Fruit fly (Drosophila melanogaster): ENCODE results near the gene CG14669.

CG14669 gene

DNA sequence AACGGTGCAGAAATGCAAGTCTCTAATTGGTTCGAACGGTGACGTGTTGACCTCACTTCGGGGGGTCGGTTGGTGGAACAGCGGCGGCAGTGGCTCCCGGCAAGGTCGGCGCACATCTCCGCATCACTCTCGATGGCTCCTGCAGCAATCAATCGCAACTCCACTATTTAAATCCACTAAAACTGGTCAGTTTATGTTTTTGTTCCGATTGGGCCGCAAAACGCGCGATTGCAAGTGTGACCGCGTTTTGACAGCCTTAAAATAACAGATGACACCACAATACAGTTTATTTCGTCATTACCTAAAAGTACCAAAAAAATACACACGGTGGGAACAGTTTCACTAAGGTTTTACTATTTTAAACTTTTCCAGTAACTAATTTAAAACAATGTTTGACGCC, 50.2 kb downstream of the CG14669 start, which contains the start of gene PEK:
Gene PEK, minus strand, starts transcription at position 273 of the 400 bp plus-strand sequence.
- TF ChIP-seq achi (GFP tag; optimal IDR thresholded peaks at IDR 0.05) (no peak), vri (GFP tag; optimal IDR thresholded peaks at IDR 0.05) (peak; percentile 44), svp (GFP tag) (peak; percentile 76)

- TF ChIP-seq vri (GFP tag; optimal IDR thresholded peaks at IDR 0.05) (no peak), CG32006 (GFP tag; optimal IDR thresholded peaks at IDR 0.05) (no peak), ss (GFP tag; optimal IDR thresholded peaks at IDR 0.05) (peak; percentile 66 to 86), CG34406 (GFP tag; optimal IDR thresholded peaks at IDR 0.05) (peak; percentile 60), Eip78C (GFP tag) (peak; percentile 92), CG7368 (GFP tag; optimal IDR thresholded peaks at IDR 0.05) (peak; percentile 68), CG11902 (GFP tag; optimal IDR thresholded peaks at IDR 0.05) (no peak), Sox14 (GFP tag; optimal IDR thresholded peaks at IDR 0.05) (peak; percentile 52), Ets21C (GFP tag; optimal IDR thresholded peaks at IDR 0.05) (no peak), spab (GFP tag; optimal IDR thresholded peaks at IDR 0.05) (no peak), Hr4 (GFP tag; optimal IDR thresholded peaks at IDR 0.05) (no peak), Gug (GFP tag; IDR thresholded peaks at IDR 0.05) (no peak), lz (GFP tag; optimal IDR thresholded peaks at IDR 0.05) (peak; percentile 72), CG6276 (GFP tag; optimal IDR thresholded peaks at IDR 0.05) (no peak), CG10631 (GFP tag; optimal IDR thresholded peaks at IDR 0.05) (no peak), dsx (GFP tag; optimal IDR thresholded peaks at IDR 0.05; ENCODE audit: poor library complexity, severe bottlenecking) (peak; percentile 74), CG16779 (tag; optimal IDR thresholded peaks at IDR 0.05) (no peak), CG6854 (GFP tag; optimal IDR thresholded peaks at IDR 0.05) (peak; percentile 93), CG3919 (GFP tag; optimal IDR thresholded peaks at IDR 0.05) (peak; percentile 82), Ets96B (tag; optimal IDR thresholded peaks at IDR 0.05) (peak; percentile 5), svp (GFP tag) (no peak), CG8632 (GFP tag; optimal IDR thresholded peaks at IDR 0.05) (peak; percentile 64), CG6808 (GFP tag; optimal IDR thresholded peaks at IDR 0.05) (peak; percentile 62), CG31627 (GFP tag; optimal IDR thresholded peaks at IDR 0.05) (peak; percentile 54), CG15336 (GFP tag; IDR thresholded peaks at IDR 0.05) (0 out of 2 replicates have a peak, but pooled peaks have one; percentile 12), eg (GFP tag; IDR thresholded peaks at IDR 0.05) (peak; percentile 65; the same call in 2 of the 3 replicates), Sox102F (GFP tag; optimal IDR thresholded peaks at IDR 0.05) (no peak), dac (GFP tag; optimal IDR thresholded peaks at IDR 0.05) (peak; percentile 21), Eip75B (GFP tag; optimal IDR thresholded peaks at IDR 0.05) (peak; percentile 55), CG10669 (GFP tag; optimal IDR thresholded peaks at IDR 0.05) (no peak), CG1621 (tag; optimal IDR thresholded peaks at IDR 0.05) (peak; percentile 59), CG4318 (GFP tag; optimal IDR thresholded peaks at IDR 0.05) (no peak), net (GFP tag; optimal IDR thresholded peaks at IDR 0.05) (peak; percentile 85), salr (GFP tag; optimal IDR thresholded peaks at IDR 0.05) (peak in 1 of 2 experiments; percentile 67), fd59A (GFP tag; optimal IDR thresholded peaks at IDR 0.05) (no peak), Hr38 (GFP tag; optimal IDR thresholded peaks at IDR 0.05) (no peak), topi (GFP tag; optimal IDR thresholded peaks at IDR 0.05) (peak; percentile 78), pdm3 (GFP tag; optimal IDR thresholded peaks at IDR 0.05) (peak; percentile 53), CG11294 (GFP tag; IDR thresholded peaks at IDR 0.05) (no peak), fd85E (GFP tag; optimal IDR thresholded peaks at IDR 0.05) (no peak), Lpt (GFP tag; optimal IDR thresholded peaks at IDR 0.05) (no peak), CG8319 (GFP tag; optimal IDR thresholded peaks at IDR 0.05) (no peak), Eip93F (GFP tag; optimal IDR thresholded peaks at IDR 0.05) (no peak), CG3032 (tag; optimal IDR thresholded peaks at IDR 0.05) (peak; percentile 43), esn (GFP tag; optimal IDR thresholded peaks at IDR 0.05) (peak; percentile 77), CG11762 (GFP tag; optimal IDR thresholded peaks at IDR 0.05; ENCODE audit: insufficient read depth) (peak; percentile 39), cyc (GFP tag; optimal IDR thresholded peaks at IDR 0.05) (peak; percentile 58), Blimp-1 (GFP tag; optimal IDR thresholded peaks at IDR 0.05) (peak; percentile 74), acj6 (GFP tag; optimal IDR thresholded peaks at IDR 0.05) (peak; percentile 49)
Observed at dm6 chr3R:5466875-5467274, 52.5 kb downstream of the CG14669 start, which contains the start of gene RpL35A. Gene RpL35A (minus strand): TSS chr3R:5467101.

Measured in whole organism, prepupa.